Fruit fly (Drosophila melanogaster): ENCODE data around the gene S6kII.

Gene S6kII

dm6 chrX:22582909-22583308 lies 53.1 kb downstream of the S6kII start:
- TF ChIP-seq onecut (GFP tag; IDR thresholded peaks at IDR 0.05) (peak; percentile 29; the same call in 1 of the 2 replicates), CTCF (GFP tag; optimal IDR thresholded peaks at IDR 0.05) (peak; percentile 84), knrl (GFP tag; IDR thresholded peaks at IDR 0.05; ENCODE audit: partially characterized antibody) (0 out of 3 replicates have a peak, but pooled peaks have one; percentile 14), CG1792 (GFP tag; optimal IDR thresholded peaks at IDR 0.05) (no peak), gfzf (GFP tag; optimal IDR thresholded peaks at IDR 0.05) (peak; percentile 1), chm (GFP tag; IDR thresholded peaks at IDR 0.05) (no peak), stwl (tag; optimal IDR thresholded peaks at IDR 0.05) (peak; percentile 69), Dip2 (GFP tag; IDR thresholded peaks at IDR 0.05) (peak; percentile 76)
